Worm (Caenorhabditis elegans) whole organism, young adult: Measurements from ENCODE around the gene C30G12.6.

Source experiments
- C06A6.2 ChIP-seq: fragments of 200-800 bp; sonication (Bioruptor generic); conservative IDR thresholded peaks from 2 replicates; pipeline ENCODE4 v1.3.6; 2022; ENCODE audit warnings: missing genetic modification characterization, missing compliant biosample characterization
- F52B5.7 ChIP-seq: sonication (generic microtip); optimal IDR thresholded peaks from 2 replicates; lab custom pipeline; 2016; ENCODE audit warnings: mild to moderate bottlenecking, missing genetic modification characterization, missing compliant biosample characterization
- F55B11.4 ChIP-seq: sonication (generic microtip); optimal IDR thresholded peaks from 2 replicates; lab custom pipeline; 2016; ENCODE audit warnings: missing compliant biosample characterization, missing genetic modification characterization, borderline replicate concordance; ENCODE audit not compliant: insufficient read depth
- F57A8.1 ChIP-seq: fragments of 200-800 bp; sonication (Bioruptor generic); optimal IDR thresholded peaks from 2 replicates; lab custom pipeline; 2018; ENCODE audit warnings: mild to moderate bottlenecking, missing genetic modification characterization, moderate library complexity, missing compliant biosample characterization
- K12H6.12 ChIP-seq: fragments of 200-800 bp; sonication (Bioruptor generic); optimal IDR thresholded peaks from 2 replicates; lab custom pipeline; 2018; ENCODE audit warnings: mild to moderate bottlenecking, missing genetic modification characterization, missing compliant biosample characterization
- T07F8.4 ChIP-seq: sonication (generic microtip); optimal IDR thresholded peaks from 2 replicates; lab custom pipeline; 2016; ENCODE audit warnings: mild to moderate bottlenecking, missing genetic modification characterization, moderate library complexity, missing compliant biosample characterization
- Y53F4B.3 ChIP-seq: fragments of 200-800 bp; sonication (Bioruptor generic); IDR thresholded peaks from 2 replicates; pipeline ENCODE4 v1.3.6; 2022; ENCODE audit warnings: missing genetic modification reagents, missing genetic modification characterization, missing compliant biosample characterization
- Y67H2A.10 ChIP-seq: fragments of 200-800 bp; sonication (Bioruptor generic); conservative IDR thresholded peaks from 2 replicates; pipeline ENCODE4 v1.3.6; 2022; ENCODE audit warnings: missing genetic modification reagents, missing genetic modification characterization, missing compliant biosample characterization
- Y95B8A.8 ChIP-seq: fragments of 200-800 bp; sonication (Bioruptor generic); IDR thresholded peaks from 2 replicates; pipeline ENCODE4 v1.3.6; 2022; ENCODE audit warnings: missing genetic modification reagents, missing genetic modification characterization, missing compliant biosample characterization
- ama-1 ChIP-seq, 3 experiments: fragments of 150-350 bp in 1 of 3; sonication (generic microtip) in 2 of 3; optimal IDR thresholded peaks; 2 replicates each; lab custom pipeline; 2014 to 2018; ENCODE audit warnings: missing biosample characterization in 2 of 3, missing genetic modification characterization in 2 of 3, missing genetic modification reagents in 2 of 3
- aptf-3 ChIP-seq: fragments of 200-800 bp; sonication (Bioruptor generic); IDR thresholded peaks from 2 replicates; pipeline ENCODE4 v1.3.6; 2022; ENCODE audit warnings: missing genetic modification characterization, missing compliant biosample characterization
- attf-5 ChIP-seq: fragments of 200-800 bp; sonication (Bioruptor generic); optimal IDR thresholded peaks from 2 replicates; lab custom pipeline; 2018; ENCODE audit warnings: mild to moderate bottlenecking, missing genetic modification characterization, missing compliant biosample characterization
- attf-6 ChIP-seq: fragments of 200-800 bp; sonication (Bioruptor generic); IDR thresholded peaks from 2 replicates; pipeline ENCODE4 v1.3.6; 2022; ENCODE audit warnings: missing genetic modification reagents, missing genetic modification characterization, missing compliant biosample characterization
- bed-2 ChIP-seq: fragments of 200-800 bp; sonication (Bioruptor generic); IDR thresholded peaks from 2 replicates; pipeline ENCODE4 v1.3.6; 2022; ENCODE audit warnings: missing genetic modification reagents, missing genetic modification characterization, missing compliant biosample characterization
- cebp-1 ChIP-seq, 2 experiments: fragments of 200-800 bp in 1 of 2; sonication (Bioruptor generic) in 1 of 2; sonication (generic microtip) in 1 of 2; IDR thresholded peaks in 1 of 2; optimal IDR thresholded peaks in 1 of 2; 2 replicates each; pipeline versions ENCODE4 v1.3.6 to Lab custom; 2017 to 2022; ENCODE audit warnings: missing compliant biosample characterization in 2 of 2, missing genetic modification characterization in 2 of 2, mild to moderate bottlenecking in 1 of 2, missing genetic modification reagents in 1 of 2, moderate library complexity in 1 of 2
- ceh-91 ChIP-seq: fragments of 200-800 bp; sonication (Bioruptor generic); IDR thresholded peaks from 2 replicates; pipeline ENCODE4 v1.3.6; 2022; ENCODE audit warnings: missing genetic modification reagents, missing genetic modification characterization, missing compliant biosample characterization
- chd-7 ChIP-seq: sonication (generic microtip); optimal IDR thresholded peaks from 2 replicates; lab custom pipeline; 2016; ENCODE audit warnings: mild to moderate bottlenecking, missing genetic modification characterization, moderate library complexity, missing compliant biosample characterization
- die-1 ChIP-seq: sonication (generic microtip); optimal IDR thresholded peaks from 2 replicates; lab custom pipeline; 2016; ENCODE audit warnings: missing genotype, mild to moderate bottlenecking, missing genetic modification characterization, missing compliant biosample characterization
- egl-44 ChIP-seq: fragments of 200-800 bp; sonication (Bioruptor generic); IDR thresholded peaks from 2 replicates; pipeline ENCODE4 v1.3.6; 2022; ENCODE audit warnings: missing genetic modification reagents, missing genetic modification characterization, missing compliant biosample characterization
- hmg-1.2 ChIP-seq: fragments of 200-800 bp; sonication (Bioruptor generic); IDR thresholded peaks from 2 replicates; pipeline ENCODE4 v1.3.6; 2022; ENCODE audit warnings: missing genetic modification reagents, missing genetic modification characterization, missing compliant biosample characterization
- let-526 ChIP-seq: fragments of 200-800 bp; sonication (Bioruptor generic); IDR thresholded peaks from 2 replicates; pipeline ENCODE4 v1.3.6; 2022; ENCODE audit warnings: missing genetic modification reagents, missing genetic modification characterization, missing compliant biosample characterization
- lin-26 ChIP-seq: fragments of 200-800 bp; sonication (Bioruptor generic); IDR thresholded peaks from 2 replicates; pipeline ENCODE4 v1.3.6; 2022; ENCODE audit warnings: missing genetic modification reagents, missing genetic modification characterization, missing compliant biosample characterization
- madf-8 ChIP-seq: fragments of 200-800 bp; sonication (Bioruptor generic); conservative IDR thresholded peaks from 2 replicates; pipeline ENCODE4 v1.3.6; 2022; ENCODE audit warnings: missing genetic modification reagents, missing genetic modification characterization, missing compliant biosample characterization
- mes-4 ChIP-seq: sonication (generic microtip); optimal IDR thresholded peaks from 2 replicates; lab custom pipeline; 2016; ENCODE audit warnings: missing genotype, missing genetic modification characterization, missing compliant biosample characterization
- nfya-1 ChIP-seq: sonication (generic microtip); optimal IDR thresholded peaks from 2 replicates; lab custom pipeline; 2017; ENCODE audit warnings: antibody characterized with exemption, missing compliant biosample characterization, missing genetic modification characterization, borderline replicate concordance; ENCODE audit not compliant: insufficient read depth
- nfyb-1 ChIP-seq: fragments of 200-800 bp; sonication (Bioruptor generic); IDR thresholded peaks from 2 replicates; pipeline ENCODE4 v1.3.6; 2022; ENCODE audit warnings: missing genetic modification reagents, missing genetic modification characterization, missing compliant biosample characterization
- nhr-90 ChIP-seq: sonication (generic microtip); optimal IDR thresholded peaks from 2 replicates; lab custom pipeline; 2016; ENCODE audit warnings: missing genotype, mild to moderate bottlenecking, missing genetic modification characterization, missing compliant biosample characterization
- snpc-3.4 ChIP-seq: sonication (generic microtip); optimal IDR thresholded peaks from 2 replicates; lab custom pipeline; 2017; ENCODE audit warnings: missing genetic modification characterization, mild to moderate bottlenecking, missing compliant biosample characterization, antibody characterized with exemption, moderate library complexity, missing genotype, missing genetic modification reagents
- snpc-4 ChIP-seq, 5 experiments: fragments of 150-350 bp in 1 of 5; sonication (generic microtip) in 4 of 5; optimal IDR thresholded peaks; 2 replicates each; lab custom pipeline; 2014 to 2018; ENCODE audit warnings: missing genetic modification characterization in 5 of 5, missing biosample characterization in 3 of 5, antibody characterized with exemption in 2 of 5, mild to moderate bottlenecking in 2 of 5, missing compliant biosample characterization in 2 of 5, missing genotype in 2 of 5, moderate library complexity in 2 of 5, missing genetic modification reagents in 1 of 5
- somi-1 ChIP-seq: fragments of 200-800 bp; sonication (Bioruptor generic); optimal IDR thresholded peaks from 2 replicates; lab custom pipeline; 2018; ENCODE audit warnings: mild to moderate bottlenecking, missing genetic modification characterization, missing compliant biosample characterization
- tbp1 ChIP-seq: fragments of 200-800 bp; sonication (Bioruptor generic); optimal IDR thresholded peaks from 2 replicates; lab custom pipeline; 2018; ENCODE audit warnings: mild to moderate bottlenecking, missing genetic modification characterization, missing compliant biosample characterization
- tlf-1 ChIP-seq: fragments of 200-800 bp; sonication (Bioruptor generic); optimal IDR thresholded peaks from 2 replicates; lab custom pipeline; 2018; ENCODE audit warnings: mild to moderate bottlenecking, missing genetic modification characterization, missing compliant biosample characterization
- xnd-1 ChIP-seq: sonication (generic microtip); optimal IDR thresholded peaks from 2 replicates; lab custom pipeline; 2016; ENCODE audit warnings: missing genotype, missing genetic modification reagents, missing genetic modification characterization, missing compliant biosample characterization
- ztf-26 ChIP-seq: sonication (generic microtip); optimal IDR thresholded peaks from 2 replicates; lab custom pipeline; 2017; ENCODE audit warnings: missing genetic modification characterization, missing compliant biosample characterization

Gene C30G12.6

DNA sequence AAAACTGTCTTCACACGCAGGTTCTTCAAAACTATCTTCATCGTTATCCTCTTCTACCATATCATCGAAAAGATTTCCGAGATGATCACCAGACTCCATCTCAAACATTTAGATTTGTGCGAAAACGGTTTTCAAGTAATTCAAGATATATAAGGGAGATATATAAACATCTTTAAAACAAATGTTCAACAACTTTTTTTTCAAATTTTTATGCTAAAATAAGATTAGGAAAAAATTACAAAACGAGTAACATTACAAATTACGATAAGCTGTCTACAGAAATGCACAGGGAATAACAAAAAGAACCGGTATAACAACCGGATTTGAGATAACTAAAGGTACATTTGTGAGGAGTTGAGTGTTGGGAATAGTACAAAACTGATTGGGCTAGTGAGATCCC lies at the start of gene C30G12.6:
TSS of gene C30G12.6 (minus strand) at position 101 of the 400 bp plus-strand sequence.
- TF ChIP-seq xnd-1 (tag; lab: Kevin White, UChicago) (no peak), snpc-3.4 (peak; percentile 33)

DNA sequence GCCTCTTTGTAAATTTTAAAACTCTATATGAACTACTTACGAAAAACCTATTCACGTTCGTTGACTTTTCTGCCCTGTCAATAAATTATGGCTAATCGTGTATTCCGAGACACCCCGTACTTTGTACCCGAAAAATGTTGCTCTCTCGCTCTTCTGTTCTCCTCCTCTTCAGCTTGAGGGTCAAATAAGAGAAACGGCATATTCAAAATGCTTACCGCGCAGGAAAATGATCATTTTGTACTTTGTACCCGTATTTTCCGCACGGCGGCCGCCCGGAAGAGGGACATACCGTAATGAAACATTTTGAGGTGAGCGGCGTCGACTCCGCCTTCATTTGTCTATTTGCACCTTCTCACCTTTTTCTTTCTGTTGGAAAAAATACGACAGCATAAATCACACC lies 47.9 kb upstream of the C30G12.6 start:
- TF ChIP-seq mes-4 (tag; lab: Kevin White, UChicago) (no peak), chd-7 (tag; lab: Kevin White, UChicago) (peak; percentile 13), egl-44 (GFP tag; lab: Robert Waterston, UW) (no peak), tbp1 (GFP tag; lab: Kevin White, UChicago) (no peak), T07F8.4 (tag; lab: Kevin White, UChicago) (no peak), ama-1 (optimal IDR thresholded peaks at IDR 0.05; lab: Kevin White, UChicago) (peak; percentile 24), ama-1 (GFP tag; optimal IDR thresholded peaks at IDR 0.05; lab: Kevin White, UChicago) (no peak), somi-1 (GFP tag; lab: Kevin White, UChicago) (no peak), hmg-1.2 (no peak), bed-2 (no peak), cebp-1 (GFP tag; IDR thresholded peaks at IDR 0.05; lab: Robert Waterston, UW) (no peak), cebp-1 (tag; optimal IDR thresholded peaks at IDR 0.05; lab: Kevin White, UChicago) (peak; percentile 1), nhr-90 (tag; lab: Kevin White, UChicago) (no peak)

DNA sequence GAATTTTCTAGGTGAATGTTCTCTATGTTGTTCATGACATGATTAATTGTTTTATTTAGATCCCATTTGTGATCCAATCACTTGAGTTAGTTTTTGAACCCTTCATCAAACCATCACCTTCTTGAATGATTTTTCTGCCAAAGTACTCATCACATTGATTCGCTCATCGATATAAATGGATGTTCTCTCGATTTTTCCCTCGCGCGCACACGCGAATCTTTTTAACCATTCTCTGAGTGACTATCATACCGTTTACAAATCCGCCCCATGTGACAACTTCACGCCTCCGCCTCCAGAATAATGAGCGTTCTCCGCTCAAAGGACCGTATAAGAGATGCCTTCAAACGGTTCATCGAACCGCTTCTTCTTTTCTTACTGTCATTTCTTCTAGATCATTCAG lies 47.1 kb upstream of the C30G12.6 start:
- peak; percentile 49; the same call in 1 of the 2 replicates for TF ChIP-seq C06A6.2 (GFP tag; lab: Robert Waterston, UW)
- no peak for TF ChIP-seq F57A8.1 (GFP tag; lab: Kevin White, UChicago)
- TF ChIP-seq lin-26 (GFP tag; lab: Robert Waterston, UW) = peak; percentile 39; the same call in 1 of the 2 replicates

- TF ChIP-seq madf-8 (GFP tag; lab: Robert Waterston, UW) (no peak), Y95B8A.8 (GFP tag; lab: Robert Waterston, UW) (no peak), nfya-1 (no peak), F55B11.4 (tag; lab: Kevin White, UChicago) (no peak), attf-6 (no peak), ztf-26 (tag; lab: Kevin White, UChicago) (peak; percentile 6)
Measured at ce11 chrII:7341572-7342303, 45.9 kb upstream of the C30G12.6 start.

- TF ChIP-seq F52B5.7 (no peak), let-526 (GFP tag; lab: Robert Waterston, UW) (no peak), aptf-3 (GFP tag; lab: Robert Waterston, UW) (no peak)
Measured at ce11 chrII:7340703-7341102, 44.9 kb upstream of the C30G12.6 start.

- TF ChIP-seq somi-1 (GFP tag; lab: Kevin White, UChicago) (peak; percentile 9), ceh-91 (no peak)
Measured at ce11 chrII:7338995-7339394, 43.2 kb upstream of the C30G12.6 start, which contains the start of gene nhr-21. TSS of gene nhr-21 (plus strand) at chrII:7339229.

- TF ChIP-seq Y67H2A.10 (GFP tag; lab: Robert Waterston, UW) = no peak
- peak; percentile 82 for TF ChIP-seq chd-7 (tag; lab: Kevin White, UChicago)
- peak; percentile 68; the same call in 1 of the 2 replicates for TF ChIP-seq lin-26 (GFP tag; lab: Robert Waterston, UW)
- TF ChIP-seq cebp-1 (GFP tag; IDR thresholded peaks at IDR 0.05; lab: Robert Waterston, UW) = peak; percentile 44; the same call in 1 of the 2 replicates
- TF ChIP-seq cebp-1 (tag; optimal IDR thresholded peaks at IDR 0.05; lab: Kevin White, UChicago) = no peak
- peak; percentile 66 for TF ChIP-seq die-1 (tag; lab: Kevin White, UChicago)
- no peak for TF ChIP-seq Y53F4B.3 (GFP tag; lab: Robert Waterston, UW)
- peak; percentile 75 for TF ChIP-seq attf-5
- peak; percentile 74 for TF ChIP-seq K12H6.12
- no peak for TF ChIP-seq snpc-4 (GFP tag; optimal IDR thresholded peaks at IDR 0.05; lab: Kevin White, UChicago)
- TF ChIP-seq snpc-4 (tag; optimal IDR thresholded peaks at IDR 0.05; lab: Kevin White, UChicago) = peak in 2 of 4 experiments; percentile 9 to 61
- peak; percentile 64; the same call in 1 of the 2 replicates for TF ChIP-seq nfyb-1 (GFP tag; lab: Robert Waterston, UW)
- TF ChIP-seq tbp1 (GFP tag; lab: Kevin White, UChicago) = peak; percentile 27
- TF ChIP-seq nhr-90 (tag; lab: Kevin White, UChicago) = peak; percentile 70
- peak; percentile 53 for TF ChIP-seq tlf-1 (GFP tag; lab: Kevin White, UChicago)
Measured at ce11 chrII:7337469-7337893, 41.7 kb upstream of the C30G12.6 start.
